Worm (Caenorhabditis elegans): Measurements from ENCODE around the gene clec-3.
A peak's percentile ranks its signal among the peaks of the same experiment; 100 is the strongest.

The clec-3 gene

ce11 chrII:3028264-3028663, 8.6 kb upstream of the clec-3 start (continued):
- TF ChIP-seq ceh-88 (GFP tag; IDR thresholded peaks at IDR 0.05), result no peak
- no peak for TF ChIP-seq lin-35 (GFP tag; optimal IDR thresholded peaks at IDR 0.05)
- peak; percentile 7 for TF ChIP-seq C16A3.4 (tag; optimal IDR thresholded peaks at IDR 0.05)
- no peak for TF ChIP-seq nhr-90 (tag; optimal IDR thresholded peaks at IDR 0.05; ENCODE audit: poor library complexity)
- TF ChIP-seq ceh-8 (GFP tag; optimal IDR thresholded peaks at IDR 0.05), result no peak
- peak; percentile 98 for TF ChIP-seq blmp-1 (tag; optimal IDR thresholded peaks at IDR 0.05)
- TF ChIP-seq skn-1 (tag; optimal IDR thresholded peaks at IDR 0.05), result no peak
- no peak for TF ChIP-seq unc-98 (GFP tag; IDR thresholded peaks at IDR 0.05)
- no peak for TF ChIP-seq egl-13 (tag; optimal IDR thresholded peaks at IDR 0.05)
- TF ChIP-seq pag-3 (tag; optimal IDR thresholded peaks at IDR 0.05; ENCODE audit: borderline replicate concordance, insufficient read depth), result no peak
- TF ChIP-seq fkh-8 (tag; optimal IDR thresholded peaks at IDR 0.05), result no peak
- no peak for TF ChIP-seq lin-13 (GFP tag; optimal IDR thresholded peaks at IDR 0.05)
- TF ChIP-seq mep-1 (tag; optimal IDR thresholded peaks at IDR 0.05), result peak; percentile 23
- TF ChIP-seq dpl-1 (GFP tag; optimal IDR thresholded peaks at IDR 0.05), result no peak
- no peak for TF ChIP-seq mab-9 (GFP tag; IDR thresholded peaks at IDR 0.05)
- TF ChIP-seq fkh-4 (tag; optimal IDR thresholded peaks at IDR 0.05; ENCODE audit: borderline replicate concordance), result no peak
- TF ChIP-seq irx-1 (tag; optimal IDR thresholded peaks at IDR 0.05), result no peak
- no peak for TF ChIP-seq pax-3 (tag; optimal IDR thresholded peaks at IDR 0.05)
- no peak for TF ChIP-seq lsy-2 (tag; optimal IDR thresholded peaks at IDR 0.05)
- no peak for TF ChIP-seq nhr-77 (tag; optimal IDR thresholded peaks at IDR 0.05)
- no peak for TF ChIP-seq ama-1 (optimal IDR thresholded peaks at IDR 0.05)
- TF ChIP-seq tlp-1 (tag; optimal IDR thresholded peaks at IDR 0.05), result no peak
- TF ChIP-seq C04F5.9 (tag; optimal IDR thresholded peaks at IDR 0.05), result no peak
- no peak for TF ChIP-seq efl-1 (optimal IDR thresholded peaks at IDR 0.05)
- peak in 1 of 2 experiments; percentile 8 for TF ChIP-seq efl-1 (GFP tag; optimal IDR thresholded peaks at IDR 0.05 in 1 of 2)
- TF ChIP-seq pqm-1 (tag; optimal IDR thresholded peaks at IDR 0.05), result no peak
- TF ChIP-seq dsc-1 (tag; optimal IDR thresholded peaks at IDR 0.05), result no peak
- no peak for TF ChIP-seq sptf-1 (tag; optimal IDR thresholded peaks at IDR 0.05)
- TF ChIP-seq nhr-19 (GFP tag; conservative IDR thresholded peaks at IDR 0.05), result no peak
- TF ChIP-seq unc-130 (tag; optimal IDR thresholded peaks at IDR 0.05), result no peak
- TF ChIP-seq nhr-84 (tag; optimal IDR thresholded peaks at IDR 0.05), result no peak

- TF ChIP-seq isw-1 (GFP tag; IDR thresholded peaks at IDR 0.05), result no peak
- no peak for TF ChIP-seq pag-3 (tag; optimal IDR thresholded peaks at IDR 0.05; ENCODE audit: borderline replicate concordance, insufficient read depth)
- TF ChIP-seq sox-4 (tag; optimal IDR thresholded peaks at IDR 0.05), result no peak
- no peak for TF ChIP-seq nhr-85 (tag)
- TF ChIP-seq ama-1 (optimal IDR thresholded peaks at IDR 0.05), result no peak
- TF ChIP-seq hlh-17 (GFP tag; optimal IDR thresholded peaks at IDR 0.05; ENCODE audit: borderline replicate concordance), result no peak
- TF ChIP-seq ces-1 (GFP tag; optimal IDR thresholded peaks at IDR 0.05), result no peak
- no peak for TF ChIP-seq blmp-1 (tag; optimal IDR thresholded peaks at IDR 0.05)
- TF ChIP-seq nhr-84 (tag; optimal IDR thresholded peaks at IDR 0.05), result no peak
- no peak for TF ChIP-seq mef-2 (tag; optimal IDR thresholded peaks at IDR 0.05)
- TF ChIP-seq ceh-8 (GFP tag; optimal IDR thresholded peaks at IDR 0.05), result no peak
- no peak for TF ChIP-seq F16B12.6 (tag; optimal IDR thresholded peaks at IDR 0.05)
- TF ChIP-seq nhr-11 (tag; optimal IDR thresholded peaks at IDR 0.05), result no peak
- TF ChIP-seq nhr-20 (tag; optimal IDR thresholded peaks at IDR 0.05), result no peak
- TF ChIP-seq nhr-77 (tag; optimal IDR thresholded peaks at IDR 0.05), result no peak
- no peak for TF ChIP-seq nhr-28 (tag; optimal IDR thresholded peaks at IDR 0.05)
- TF ChIP-seq hlh-4 (tag; optimal IDR thresholded peaks at IDR 0.05), result no peak
- TF ChIP-seq unc-62 (GFP tag; optimal IDR thresholded peaks at IDR 0.05), result no peak
Observed at ce11 chrII:3024655-3025054, 4.9 kb upstream of the clec-3 start.

Data from whole organism, L1 larva.